Fruit fly (Drosophila melanogaster): ENCODE data around the gene CG10096.

Gene CG10096

dm6 chr3R:12406235-12407196 lies 10.7 kb upstream of the CG10096 start, which contains the start of gene CG5167 (continued):
- TF ChIP-seq trem (tag; optimal IDR thresholded peaks at IDR 0.05) (peak; percentile 58), tx (GFP tag; optimal IDR thresholded peaks at IDR 0.05) (no peak), CG10147 (GFP tag; optimal IDR thresholded peaks at IDR 0.05) (peak; percentile 25), Lhr (GFP tag; optimal IDR thresholded peaks at IDR 0.05) (no peak), p53 (GFP tag; optimal IDR thresholded peaks at IDR 0.05) (no peak), Pdp1 (GFP tag; optimal IDR thresholded peaks at IDR 0.05) (peak in 1 of 2 experiments; percentile 16), Hr51 (GFP tag; optimal IDR thresholded peaks at IDR 0.05) (peak in 1 of 2 experiments; percentile 48), dimm (GFP tag; IDR thresholded peaks at IDR 0.05) (no peak), CG3407 (GFP tag; optimal IDR thresholded peaks at IDR 0.05) (no peak), BtbVII (GFP tag; optimal IDR thresholded peaks at IDR 0.05) (peak; percentile 63), NK7.1 (GFP tag; optimal IDR thresholded peaks at IDR 0.05) (no peak), CG7987 (GFP tag; optimal IDR thresholded peaks at IDR 0.05) (no peak), Sox102F (GFP tag; optimal IDR thresholded peaks at IDR 0.05) (peak; percentile 38), CG14710 (tag; optimal IDR thresholded peaks at IDR 0.05) (peak; percentile 51), chm (GFP tag; IDR thresholded peaks at IDR 0.05) (no peak; the same call in 1 of the 2 replicates), disco-r (GFP tag; optimal IDR thresholded peaks at IDR 0.05) (no peak), caup (GFP tag; optimal IDR thresholded peaks at IDR 0.05; ENCODE audit: severe bottlenecking) (peak; percentile 6), CG42726 (GFP tag; IDR thresholded peaks at IDR 0.05; ENCODE audit: partially characterized antibody) (no peak), ro (GFP tag; IDR thresholded peaks at IDR 0.05) (no peak), CoRest (tag; optimal IDR thresholded peaks at IDR 0.05) (peak; percentile 45), CG2889 (GFP tag; IDR thresholded peaks at IDR 0.05) (no peak), Taf1 (GFP tag; IDR thresholded peaks at IDR 0.05) (no peak), CG6765 (GFP tag; optimal IDR thresholded peaks at IDR 0.05) (peak; percentile 44), CG4424 (GFP tag; optimal IDR thresholded peaks at IDR 0.05) (peak; percentile 11), Mes4 (GFP tag; optimal IDR thresholded peaks at IDR 0.05) (no peak), C15 (GFP tag; IDR thresholded peaks at IDR 0.05) (no peak), Asciz (GFP tag; optimal IDR thresholded peaks at IDR 0.05) (no peak)

DNA sequence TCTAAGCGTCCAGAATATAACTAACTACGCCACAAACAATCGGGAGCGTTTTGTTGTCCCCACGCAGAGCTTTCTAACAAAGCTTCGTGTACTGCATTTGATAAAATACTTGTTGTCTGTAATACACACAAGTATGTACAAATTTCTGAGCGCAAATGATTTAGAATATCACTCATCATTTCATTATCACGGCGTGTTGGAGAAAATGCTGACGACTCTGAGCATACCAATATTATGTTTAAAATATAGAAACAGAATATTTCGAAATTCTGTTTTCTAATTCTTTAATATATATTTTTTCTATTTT lies 10.1 kb upstream of the CG10096 start, which contains the start of gene Cyp9f2:
Cyp9f2 (minus strand) TSS at position 101 of the 307 bp plus-strand sequence.
- no peak for TF ChIP-seq CG6272 (GFP tag; IDR thresholded peaks at IDR 0.05)
- 0 out of 2 replicates have a peak, but pooled peaks have one; percentile 8 for TF ChIP-seq bbx (GFP tag; IDR thresholded peaks at IDR 0.05; ENCODE audit: partially characterized antibody)

- TF ChIP-seq CG18764 (GFP tag; optimal IDR thresholded peaks at IDR 0.05) (no peak), CG2116 (GFP tag; optimal IDR thresholded peaks at IDR 0.05) (no peak), CG2129 (GFP tag; IDR thresholded peaks at IDR 0.05; ENCODE audit: partially characterized antibody) (no peak), E2f1 (GFP tag; IDR thresholded peaks at IDR 0.05) (no peak), CG34376 (GFP tag; optimal IDR thresholded peaks at IDR 0.05) (peak; percentile 54), CG3281 (GFP tag; optimal IDR thresholded peaks at IDR 0.05) (no peak), ap (GFP tag; IDR thresholded peaks at IDR 0.05) (no peak), tna (GFP tag; IDR thresholded peaks at IDR 0.05; ENCODE audit: partially characterized antibody) (no peak), CG5953 (GFP tag; IDR thresholded peaks at IDR 0.05) (no peak), C15 (GFP tag; IDR thresholded peaks at IDR 0.05) (no peak), disco-r (GFP tag; optimal IDR thresholded peaks at IDR 0.05) (no peak), Med (GFP tag) (no peak), Hand (GFP tag; optimal IDR thresholded peaks at IDR 0.05) (no peak), CG2202 (tag; optimal IDR thresholded peaks at IDR 0.05) (no peak), Fer3 (tag; optimal IDR thresholded peaks at IDR 0.05) (no peak), bsh (GFP tag; optimal IDR thresholded peaks at IDR 0.05) (no peak), bcd (GFP tag; optimal IDR thresholded peaks at IDR 0.05) (no peak), CG15514 (GFP tag; optimal IDR thresholded peaks at IDR 0.05) (no peak), CG13424 (tag; optimal IDR thresholded peaks at IDR 0.05) (no peak)
Observed at dm6 chr3R:12405134-12405533, 9.4 kb upstream of the CG10096 start.
